Worm (Caenorhabditis elegans): ENCODE measurements around the gene hrpu-2.
A peak's percentile ranks its signal among the peaks of the same experiment; 100 is the strongest.

The hrpu-2 gene

ce11 chrIV:2219334-2219755 lies 41.6 kb downstream of the hrpu-2 start (continued):
- TF ChIP-seq nhr-102 (tag; optimal IDR thresholded peaks at IDR 0.05) (peak; percentile 98), lin-29 (GFP tag; IDR thresholded peaks at IDR 0.05) (peak; percentile 94), Y105C5A.15 (GFP tag; IDR thresholded peaks at IDR 0.05) (no peak), snpc-4 (tag; optimal IDR thresholded peaks at IDR 0.05) (no peak), dmd-9 (GFP tag; IDR thresholded peaks at IDR 0.05) (peak; percentile 60; the same call in 1 of the 2 replicates), mdt-29 (GFP tag; IDR thresholded peaks at IDR 0.05) (peak; percentile 93), D1046.2 (GFP tag; IDR thresholded peaks at IDR 0.05) (no peak), ceh-20 (GFP tag; IDR thresholded peaks at IDR 0.05) (peak; percentile 98), aha-1 (tag) (peak; percentile 99), ces-1 (GFP tag; optimal IDR thresholded peaks at IDR 0.05) (no peak), attf-4 (tag; optimal IDR thresholded peaks at IDR 0.05) (no peak), ztf-11 (tag; optimal IDR thresholded peaks at IDR 0.05) (no peak), zag-1 (tag; optimal IDR thresholded peaks at IDR 0.05) (no peak), daf-8 (GFP tag; IDR thresholded peaks at IDR 0.05) (no peak), T20F7.1 (GFP tag; optimal IDR thresholded peaks at IDR 0.05) (no peak), unc-39 (tag; optimal IDR thresholded peaks at IDR 0.05) (no peak), lsy-2 (tag; optimal IDR thresholded peaks at IDR 0.05) (peak; percentile 77 to 90), nhr-237 (tag; optimal IDR thresholded peaks at IDR 0.05) (no peak)

DNA sequence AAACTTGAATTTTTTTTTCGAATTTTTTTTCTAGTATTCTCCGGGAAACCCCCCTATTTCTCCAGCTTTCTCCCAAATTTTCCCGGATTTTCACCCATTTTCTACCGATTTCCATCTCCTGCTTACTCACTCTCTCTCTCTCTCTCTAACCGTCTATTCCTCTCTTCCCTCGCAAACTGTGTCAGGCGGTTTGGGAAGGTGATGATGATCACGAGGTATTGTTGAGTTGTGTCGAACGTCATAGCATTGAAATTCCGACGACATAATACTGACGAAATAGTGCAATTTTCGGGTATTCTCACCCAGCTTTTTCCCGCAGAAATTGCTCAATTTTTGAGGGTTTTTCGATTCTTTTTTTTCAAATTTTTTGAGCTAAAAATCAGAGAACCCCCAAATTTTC lies 42.5 kb downstream of the hrpu-2 start:
- peak; percentile 27; the same call in 1 of the 2 replicates for TF ChIP-seq dmd-6 (GFP tag; IDR thresholded peaks at IDR 0.05)
- peak; percentile 12 for TF ChIP-seq dpl-1 (GFP tag; optimal IDR thresholded peaks at IDR 0.05)
- no peak for TF ChIP-seq unc-130 (GFP tag; optimal IDR thresholded peaks at IDR 0.05)
- TF ChIP-seq lsy-2 (tag; optimal IDR thresholded peaks at IDR 0.05): peak in 1 of 2 experiments; percentile 67
- TF ChIP-seq nhr-28 (tag; optimal IDR thresholded peaks at IDR 0.05): peak; percentile 70
- TF ChIP-seq duxl-1 (tag; optimal IDR thresholded peaks at IDR 0.05; ENCODE audit: poor library complexity): peak; percentile 23
- no peak for TF ChIP-seq daf-16 (GFP tag; optimal IDR thresholded peaks at IDR 0.05)
- peak; percentile 30 for TF ChIP-seq daf-16 (tag; optimal IDR thresholded peaks at IDR 0.05)
- TF ChIP-seq hlh-11 (tag; optimal IDR thresholded peaks at IDR 0.05): peak; percentile 75
- peak; percentile 39 for TF ChIP-seq mep-1 (tag; optimal IDR thresholded peaks at IDR 0.05)
- TF ChIP-seq aly-2 (tag; optimal IDR thresholded peaks at IDR 0.05): no peak
- peak; percentile 51 for TF ChIP-seq nhr-6 (tag; optimal IDR thresholded peaks at IDR 0.05)
- peak in 1 of 2 experiments; percentile 8 for TF ChIP-seq unc-62 (GFP tag; optimal IDR thresholded peaks at IDR 0.05 in 1 of 2)
- TF ChIP-seq unc-62 (tag; optimal IDR thresholded peaks at IDR 0.05): no peak
- no peak for TF ChIP-seq set-16 (GFP tag; IDR thresholded peaks at IDR 0.05)
- no peak for TF ChIP-seq attf-4 (tag; optimal IDR thresholded peaks at IDR 0.05)
- TF ChIP-seq hlh-30 (tag; optimal IDR thresholded peaks at IDR 0.05; ENCODE audit: insufficient read depth): peak; percentile 95
- TF ChIP-seq dve-1 (tag; optimal IDR thresholded peaks at IDR 0.05; ENCODE audit: insufficient read depth): peak; percentile 71
- TF ChIP-seq nhr-11 (tag; optimal IDR thresholded peaks at IDR 0.05): peak; percentile 30
- no peak for TF ChIP-seq mdt-29 (GFP tag; IDR thresholded peaks at IDR 0.05)
- TF ChIP-seq arid-1 (GFP tag; conservative IDR thresholded peaks at IDR 0.05): no peak
- peak; percentile 26 for TF ChIP-seq mxl-3 (GFP tag; optimal IDR thresholded peaks at IDR 0.05)
- peak; percentile 11 for TF ChIP-seq mes-2 (tag; optimal IDR thresholded peaks at IDR 0.05; ENCODE audit: poor library complexity, severe bottlenecking)
- 0 out of 2 replicates have a peak, but pooled peaks have one; percentile 17 for TF ChIP-seq T26A8.4 (GFP tag; IDR thresholded peaks at IDR 0.05)
- TF ChIP-seq hif-1 (tag; optimal IDR thresholded peaks at IDR 0.05): peak in 1 of 2 experiments; percentile 15
- no peak for TF ChIP-seq Y105C5A.15 (GFP tag; IDR thresholded peaks at IDR 0.05)

ce11 chrIV:2220896-2221295 lies 43.2 kb downstream of the hrpu-2 start:
- no peak for TF ChIP-seq daf-16 (GFP tag; optimal IDR thresholded peaks at IDR 0.05)
- no peak for TF ChIP-seq daf-16 (tag; optimal IDR thresholded peaks at IDR 0.05)
- TF ChIP-seq php-3 (GFP tag; IDR thresholded peaks at IDR 0.05): no peak
- TF ChIP-seq nhr-102 (tag; optimal IDR thresholded peaks at IDR 0.05): no peak
- no peak for TF ChIP-seq nhr-41 (GFP tag; IDR thresholded peaks at IDR 0.05)
- TF ChIP-seq madf-5 (GFP tag; IDR thresholded peaks at IDR 0.05): no peak
- no peak for TF ChIP-seq ceh-82 (tag; optimal IDR thresholded peaks at IDR 0.05)
- TF ChIP-seq mes-2 (tag; optimal IDR thresholded peaks at IDR 0.05; ENCODE audit: poor library complexity, severe bottlenecking): no peak
- no peak for TF ChIP-seq Y5F2A.4 (GFP tag; optimal IDR thresholded peaks at IDR 0.05)
- no peak for TF ChIP-seq fkh-10 (GFP tag; optimal IDR thresholded peaks at IDR 0.05)
- no peak for TF ChIP-seq nhr-11 (tag; optimal IDR thresholded peaks at IDR 0.05)
- no peak for TF ChIP-seq madf-9 (GFP tag; conservative IDR thresholded peaks at IDR 0.05)
- TF ChIP-seq lin-1 (GFP tag; IDR thresholded peaks at IDR 0.05): no peak
- TF ChIP-seq Y105C5A.15 (GFP tag; IDR thresholded peaks at IDR 0.05): no peak
- TF ChIP-seq nhr-42 (GFP tag; IDR thresholded peaks at IDR 0.05): no peak
- TF ChIP-seq dmd-9 (GFP tag; IDR thresholded peaks at IDR 0.05): no peak
- no peak for TF ChIP-seq daf-8 (GFP tag; IDR thresholded peaks at IDR 0.05)
- TF ChIP-seq dve-1 (tag; optimal IDR thresholded peaks at IDR 0.05; ENCODE audit: insufficient read depth): no peak
- no peak for TF ChIP-seq T26A8.4 (GFP tag; IDR thresholded peaks at IDR 0.05)

All from whole organism, L4 larva.